Worm (Caenorhabditis elegans) whole organism, mixed stage, embryonic: ENCODE measurements around the gene C09F5.3.

ENCODE experiments used
- M03D4.4 ChIP-seq: sonication (generic microtip); optimal IDR thresholded peaks from 2 replicates; lab custom pipeline; 2017; ENCODE audit warnings: mild to moderate bottlenecking, missing genetic modification characterization, missing compliant biosample characterization
- cnd-1 ChIP-seq: fragments of 200-800 bp; sonication (Bioruptor generic); optimal IDR thresholded peaks from 2 replicates; lab custom pipeline; 2018; ENCODE audit warnings: mild to moderate bottlenecking, missing genetic modification characterization, missing compliant biosample characterization
- elt-3 ChIP-seq: fragments of 150-350 bp; optimal IDR thresholded peaks from 2 replicates; lab custom pipeline; 2014; ENCODE audit warnings: missing biosample characterization, missing genetic modification characterization
- lsy-2 ChIP-seq: fragments of 150-350 bp; optimal IDR thresholded peaks from 2 replicates; lab custom pipeline; 2014; ENCODE audit warnings: missing biosample characterization, missing genetic modification characterization
- mab-5 ChIP-seq: fragments of 150-350 bp; optimal IDR thresholded peaks from 2 replicates; lab custom pipeline; 2014; ENCODE audit warnings: missing biosample characterization, missing genetic modification characterization
- mls-2 ChIP-seq: sonication (generic microtip); optimal IDR thresholded peaks from 2 replicates; lab custom pipeline; 2016; ENCODE audit warnings: mild to moderate bottlenecking, missing genetic modification characterization, moderate library complexity, missing compliant biosample characterization
- nhr-237 ChIP-seq: fragments of 150-350 bp; optimal IDR thresholded peaks from 2 replicates; lab custom pipeline; 2014; ENCODE audit warnings: missing biosample characterization, missing genetic modification characterization
- nhr-28 ChIP-seq: fragments of 150-350 bp; optimal IDR thresholded peaks from 2 replicates; lab custom pipeline; 2014; ENCODE audit warnings: missing biosample characterization, missing genetic modification characterization
- nhr-76 ChIP-seq: sonication (generic microtip); optimal IDR thresholded peaks from 2 replicates; lab custom pipeline; 2017; ENCODE audit warnings: missing biosample characterization, missing genetic modification characterization
- pha-4 ChIP-seq: fragments of 150-350 bp; optimal IDR thresholded peaks from 2 replicates; lab custom pipeline; 2018; ENCODE audit warnings: missing biosample characterization, missing genetic modification reagents, missing genetic modification characterization
- snpc-4 ChIP-seq: fragments of 150-350 bp; optimal IDR thresholded peaks from 2 replicates; lab custom pipeline; 2014; ENCODE audit warnings: missing biosample characterization, missing genetic modification characterization
- tbx-8 ChIP-seq: fragments of 200-800 bp; sonication (Bioruptor generic); optimal IDR thresholded peaks from 2 replicates; lab custom pipeline; 2018; ENCODE audit warnings: mild to moderate bottlenecking, missing genetic modification characterization, moderate library complexity, missing compliant biosample characterization
- unc-39 ChIP-seq: fragments of 150-350 bp; optimal IDR thresholded peaks from 2 replicates; lab custom pipeline; 2014; ENCODE audit warnings: missing biosample characterization, missing genetic modification characterization
- unc-62 ChIP-seq: fragments of 150-350 bp; optimal IDR thresholded peaks from 2 replicates; lab custom pipeline; 2014; ENCODE audit warnings: missing biosample characterization, missing genetic modification reagents, missing genetic modification characterization

- no peak for TF ChIP-seq nhr-76
- no peak for TF ChIP-seq snpc-4 (tag; lab: Kevin White, UChicago)
- TF ChIP-seq lsy-2 (tag; lab: Kevin White, UChicago), result no peak
- TF ChIP-seq unc-62 (GFP tag; lab: Kevin White, UChicago), result no peak
- no peak for TF ChIP-seq unc-39 (tag; lab: Kevin White, UChicago)
- TF ChIP-seq mab-5, result no peak
- no peak for TF ChIP-seq mls-2
- no peak for TF ChIP-seq nhr-28 (tag; lab: Kevin White, UChicago)
- no peak for TF ChIP-seq pha-4 (tag; lab: Kevin White, UChicago)
- TF ChIP-seq cnd-1 (tag; lab: Kevin White, UChicago), result no peak
- TF ChIP-seq elt-3 (tag; lab: Kevin White, UChicago), result no peak
- TF ChIP-seq nhr-237 (tag; lab: Kevin White, UChicago), result no peak
- TF ChIP-seq tbx-8 (GFP tag; lab: Kevin White, UChicago), result no peak
- no peak for TF ChIP-seq M03D4.4 (tag; lab: Kevin White, UChicago)
Measured at ce11 chrIII:626091-626490, 39.0 kb downstream of the C09F5.3 start.
